Worm (Caenorhabditis elegans) whole organism, early embryonic: Measurements from ENCODE around the gene Y43F8B.7.

ENCODE experiments used
- B0310.2 ChIP-seq: sonication (generic microtip); optimal IDR thresholded peaks from 2 replicates; lab custom pipeline; 2016; ENCODE audit warnings: mild to moderate bottlenecking, missing genetic modification characterization, missing compliant biosample characterization
- F13C5.2 ChIP-seq: sonication (generic microtip); optimal IDR thresholded peaks from 2 replicates; lab custom pipeline; 2017; ENCODE audit warnings: mild to moderate bottlenecking, missing genetic modification characterization, inconsistent platforms, missing compliant biosample characterization
- aly-1 ChIP-seq: sonication (generic microtip); optimal IDR thresholded peaks from 2 replicates; lab custom pipeline; 2016; ENCODE audit warnings: missing genetic modification characterization, missing compliant biosample characterization
- ama-1 ChIP-seq: fragments of 150-350 bp; optimal IDR thresholded peaks from 2 replicates; lab custom pipeline; 2014
- ceh-13 ChIP-seq: fragments of 200-800 bp; sonication (Bioruptor generic); optimal IDR thresholded peaks from 2 replicates; lab custom pipeline; 2018; ENCODE audit warnings: mild to moderate bottlenecking, missing genetic modification characterization, missing compliant biosample characterization
- ceh-36 ChIP-seq: sonication (generic microtip); optimal IDR thresholded peaks from 2 replicates; lab custom pipeline; 2016; ENCODE audit warnings: missing genetic modification characterization, inconsistent platforms, missing compliant biosample characterization
- ets-7 ChIP-seq: sonication (generic microtip); optimal IDR thresholded peaks from 2 replicates; lab custom pipeline; 2016; ENCODE audit warnings: missing genotype, missing genetic modification characterization, missing compliant biosample characterization
- flt-1 ChIP-seq: fragments of 200-800 bp; sonication (Bioruptor generic); IDR thresholded peaks from 2 replicates; pipeline ENCODE4 v1.3.6; 2022; ENCODE audit warnings: missing genetic modification characterization, missing compliant biosample characterization
- hmbx-1 ChIP-seq: sonication (generic microtip); optimal IDR thresholded peaks from 2 replicates; lab custom pipeline; 2016; ENCODE audit warnings: mild to moderate bottlenecking, missing genetic modification characterization, missing compliant biosample characterization
- hmg-4 ChIP-seq: fragments of 200-800 bp; sonication (Bioruptor generic); optimal IDR thresholded peaks from 2 replicates; lab custom pipeline; 2018; ENCODE audit warnings: mild to moderate bottlenecking, missing genetic modification characterization, missing compliant biosample characterization
- hnd-1 ChIP-seq: sonication (generic microtip); optimal IDR thresholded peaks from 2 replicates; lab custom pipeline; 2016; ENCODE audit warnings: missing genetic modification characterization, missing compliant biosample characterization
- pes-1 ChIP-seq: fragments of 200-800 bp; sonication (Bioruptor generic); IDR thresholded peaks from 2 replicates; pipeline ENCODE4 v1.3.6; 2022; ENCODE audit warnings: missing genetic modification reagents, missing genetic modification characterization, missing compliant biosample characterization
- scrt-1 ChIP-seq: fragments of 200-800 bp; sonication (Bioruptor generic); IDR thresholded peaks from 2 replicates; pipeline ENCODE4 v1.3.6; 2022; ENCODE audit warnings: missing genetic modification characterization, missing compliant biosample characterization
- sea-1 ChIP-seq: fragments of 200-800 bp; sonication (Bioruptor generic); conservative IDR thresholded peaks from 2 replicates; pipeline ENCODE4 v1.3.6; 2022; ENCODE audit warnings: missing genetic modification characterization, missing compliant biosample characterization
- tbx-11 ChIP-seq: fragments of 200-800 bp; sonication (Bioruptor generic); IDR thresholded peaks from 2 replicates; pipeline ENCODE4 v1.3.6; 2022; ENCODE audit warnings: missing genetic modification characterization, missing compliant biosample characterization
- tbx-37 ChIP-seq: fragments of 200-800 bp; sonication (Bioruptor generic); conservative IDR thresholded peaks from 2 replicates; pipeline ENCODE4 v1.3.6; 2022; ENCODE audit warnings: missing genetic modification reagents, missing genetic modification characterization, missing compliant biosample characterization
- tra-4 ChIP-seq: sonication (generic microtip); optimal IDR thresholded peaks from 2 replicates; lab custom pipeline; 2017; ENCODE audit warnings: missing genetic modification characterization, missing compliant biosample characterization

Y43F8B.7 gene

ce11 chrV:19462020-19462419, 28.5 kb upstream of the Y43F8B.7 start, which contains the start of gene Y43F8B.15:
Y43F8B.15 (minus strand) TSS chrV:19462120.
- TF ChIP-seq tbx-37 (GFP tag; lab: Robert Waterston, UW) (no peak), sea-1 (GFP tag; lab: Robert Waterston, UW) (no peak), tra-4 (tag; lab: Kevin White, UChicago) (no peak), ceh-13 (GFP tag; lab: Kevin White, UChicago) (no peak)

- TF ChIP-seq ceh-36 (no peak), F13C5.2 (no peak), aly-1 (tag; lab: Kevin White, UChicago) (no peak), ceh-13 (GFP tag; lab: Kevin White, UChicago) (no peak), sea-1 (GFP tag; lab: Robert Waterston, UW) (no peak), tra-4 (tag; lab: Kevin White, UChicago) (no peak), flt-1 (GFP tag; lab: Robert Waterston, UW) (no peak), hnd-1 (tag; lab: Kevin White, UChicago) (no peak), ets-7 (tag; lab: Kevin White, UChicago) (no peak), hmbx-1 (tag; lab: Kevin White, UChicago) (no peak), hmg-4 (no peak), ama-1 (lab: Kevin White, UChicago) (no peak), pes-1 (GFP tag; lab: Robert Waterston, UW) (no peak), tbx-11 (GFP tag; lab: Robert Waterston, UW) (no peak)
Measured at ce11 chrV:19462612-19463011, 27.9 kb upstream of the Y43F8B.7 start, which contains the start of gene Y43F8B.25. Y43F8B.25 (plus strand) TSS chrV:19462912.

ce11 chrV:19467574-19467973, 23.0 kb upstream of the Y43F8B.7 start, which contains the start of gene Y43F8B.23:
Y43F8B.23 (minus strand) TSS chrV:19467648.
- TF ChIP-seq scrt-1 (GFP tag; lab: Robert Waterston, UW) = no peak
- no peak for TF ChIP-seq ets-7 (tag; lab: Kevin White, UChicago)
- no peak for TF ChIP-seq ama-1 (lab: Kevin White, UChicago)
- TF ChIP-seq flt-1 (GFP tag; lab: Robert Waterston, UW) = no peak
- no peak for TF ChIP-seq hmbx-1 (tag; lab: Kevin White, UChicago)
- TF ChIP-seq pes-1 (GFP tag; lab: Robert Waterston, UW) = no peak
- TF ChIP-seq hmg-4 = no peak
- no peak for TF ChIP-seq F13C5.2
- TF ChIP-seq ceh-13 (GFP tag; lab: Kevin White, UChicago) = no peak
- no peak for TF ChIP-seq tbx-11 (GFP tag; lab: Robert Waterston, UW)
- TF ChIP-seq ceh-36 = no peak
- TF ChIP-seq hnd-1 (tag; lab: Kevin White, UChicago) = no peak
- no peak for TF ChIP-seq tra-4 (tag; lab: Kevin White, UChicago)
- no peak for TF ChIP-seq aly-1 (tag; lab: Kevin White, UChicago)
- TF ChIP-seq sea-1 (GFP tag; lab: Robert Waterston, UW) = no peak
- no peak for TF ChIP-seq tbx-37 (GFP tag; lab: Robert Waterston, UW)
- no peak for TF ChIP-seq B0310.2 (tag; lab: Kevin White, UChicago)

- no peak for TF ChIP-seq hnd-1 (tag; lab: Kevin White, UChicago)
- TF ChIP-seq ama-1 (lab: Kevin White, UChicago) = no peak
- no peak for TF ChIP-seq ceh-13 (GFP tag; lab: Kevin White, UChicago)
- no peak for TF ChIP-seq pes-1 (GFP tag; lab: Robert Waterston, UW)
- no peak for TF ChIP-seq sea-1 (GFP tag; lab: Robert Waterston, UW)
- TF ChIP-seq scrt-1 (GFP tag; lab: Robert Waterston, UW) = no peak
- no peak for TF ChIP-seq B0310.2 (tag; lab: Kevin White, UChicago)
Measured at ce11 chrV:19468083-19468482, 22.5 kb upstream of the Y43F8B.7 start, which contains the start of gene Y43F8B.12. Y43F8B.12 (plus strand) TSS chrV:19468383.

- no peak for TF ChIP-seq flt-1 (GFP tag; lab: Robert Waterston, UW)
- TF ChIP-seq tbx-11 (GFP tag; lab: Robert Waterston, UW) = no peak
- no peak for TF ChIP-seq F13C5.2
- TF ChIP-seq hmbx-1 (tag; lab: Kevin White, UChicago) = no peak
- TF ChIP-seq hmg-4 = no peak
- TF ChIP-seq ets-7 (tag; lab: Kevin White, UChicago) = no peak
- TF ChIP-seq ceh-13 (GFP tag; lab: Kevin White, UChicago) = no peak
- TF ChIP-seq B0310.2 (tag; lab: Kevin White, UChicago) = no peak
- no peak for TF ChIP-seq pes-1 (GFP tag; lab: Robert Waterston, UW)
- TF ChIP-seq scrt-1 (GFP tag; lab: Robert Waterston, UW) = no peak
- no peak for TF ChIP-seq tbx-37 (GFP tag; lab: Robert Waterston, UW)
- TF ChIP-seq ama-1 (lab: Kevin White, UChicago) = no peak
- no peak for TF ChIP-seq ceh-36
- no peak for TF ChIP-seq tra-4 (tag; lab: Kevin White, UChicago)
- TF ChIP-seq hnd-1 (tag; lab: Kevin White, UChicago) = no peak
- no peak for TF ChIP-seq aly-1 (tag; lab: Kevin White, UChicago)
- no peak for TF ChIP-seq sea-1 (GFP tag; lab: Robert Waterston, UW)
Measured at ce11 chrV:19470385-19470784, 20.2 kb upstream of the Y43F8B.7 start, which contains the start of gene Y43F8B.11. Y43F8B.11 (plus strand) TSS chrV:19470685.

- no peak for TF ChIP-seq ama-1 (lab: Kevin White, UChicago)
Measured at ce11 chrV:19473842-19474514, 16.6 kb upstream of the Y43F8B.7 start, which contains the start of gene Y43F8B.10. Y43F8B.10 (plus strand) TSS chrV:19474464.

- TF ChIP-seq aly-1 (tag; lab: Kevin White, UChicago) (no peak), ama-1 (lab: Kevin White, UChicago) (no peak), ceh-36 (no peak), tbx-37 (GFP tag; lab: Robert Waterston, UW) (no peak), ceh-13 (GFP tag; lab: Kevin White, UChicago) (no peak), hmg-4 (no peak), flt-1 (GFP tag; lab: Robert Waterston, UW) (no peak), B0310.2 (tag; lab: Kevin White, UChicago) (no peak), pes-1 (GFP tag; lab: Robert Waterston, UW) (no peak), tbx-11 (GFP tag; lab: Robert Waterston, UW) (no peak), scrt-1 (GFP tag; lab: Robert Waterston, UW) (no peak), hnd-1 (tag; lab: Kevin White, UChicago) (no peak), sea-1 (GFP tag; lab: Robert Waterston, UW) (no peak), tra-4 (tag; lab: Kevin White, UChicago) (no peak), hmbx-1 (tag; lab: Kevin White, UChicago) (no peak), ets-7 (tag; lab: Kevin White, UChicago) (no peak), F13C5.2 (no peak)
Measured at ce11 chrV:19477302-19477701, 13.3 kb upstream of the Y43F8B.7 start.
